Worm (Caenorhabditis elegans): ENCODE measurements around the gene M03F4.4.

Gene M03F4.4

ce11 chrX:4992523-4992922 lies 35.3 kb upstream of the M03F4.4 start:
- TF ChIP-seq bed-1 (GFP tag; IDR thresholded peaks at IDR 0.05) (0 out of 2 replicates have a peak, but pooled peaks have one; percentile 4), zfh-2 (GFP tag; conservative IDR thresholded peaks at IDR 0.05) (peak; percentile 82), pbrm-1 (GFP tag; IDR thresholded peaks at IDR 0.05) (no peak)

DNA sequence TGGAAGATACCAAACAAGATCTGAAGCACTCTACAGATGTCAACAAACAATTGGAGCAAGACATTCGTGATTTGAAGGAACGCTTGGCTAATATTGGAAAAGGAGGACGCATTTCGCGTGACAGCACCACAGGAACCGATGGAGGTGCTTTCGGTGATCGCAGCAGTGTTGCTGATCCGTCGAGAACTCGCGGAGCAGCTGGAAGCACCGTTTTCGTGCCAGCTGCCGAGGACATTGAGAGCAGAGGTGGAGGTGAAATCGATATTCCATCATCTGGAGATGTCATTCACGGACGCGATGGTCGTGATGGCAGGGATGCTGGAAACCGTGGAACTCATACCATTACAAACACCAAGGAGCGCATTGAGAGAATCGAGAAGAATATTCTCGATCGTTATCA lies 30.4 kb upstream of the M03F4.4 start:
- peak; percentile 59; the same call in 1 of the 2 replicates for TF ChIP-seq zfh-2 (GFP tag; conservative IDR thresholded peaks at IDR 0.05)
- no peak for TF ChIP-seq hrde-1 (tag; optimal IDR thresholded peaks at IDR 0.05; ENCODE audit: borderline replicate concordance)

DNA sequence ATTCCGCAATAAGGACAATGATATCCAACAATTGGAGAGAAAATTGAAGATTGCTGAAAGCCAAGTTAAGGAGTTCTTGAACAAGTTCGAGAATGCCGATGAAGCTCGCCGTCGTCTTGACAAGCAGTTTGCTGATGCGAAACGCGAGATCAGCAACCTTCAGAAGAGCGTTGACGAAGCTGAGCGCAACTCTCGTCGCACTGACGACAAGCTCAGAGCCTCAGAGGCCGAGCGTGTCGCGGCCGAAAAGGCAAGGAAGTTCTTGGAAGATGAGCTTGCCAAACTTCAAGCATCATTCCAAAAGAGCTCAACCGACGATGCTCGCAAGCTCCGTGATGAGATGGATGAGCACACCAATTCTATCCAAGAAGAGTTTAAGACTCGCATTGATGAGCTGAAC lies 29.1 kb upstream of the M03F4.4 start:
- TF ChIP-seq nhr-27 (tag; optimal IDR thresholded peaks at IDR 0.05) (no peak), zfh-2 (GFP tag; conservative IDR thresholded peaks at IDR 0.05) (peak; percentile 58)

ce11 chrX:4982009-4982625 lies 24.9 kb upstream of the M03F4.4 start:
- TF ChIP-seq dpff-1 (tag; optimal IDR thresholded peaks at IDR 0.05) (no peak), mcd-1 (GFP tag; IDR thresholded peaks at IDR 0.05) (peak; percentile 19; the same call in 1 of the 2 replicates), zfh-2 (GFP tag; conservative IDR thresholded peaks at IDR 0.05) (peak; percentile 91), hlh-26 (GFP tag; conservative IDR thresholded peaks at IDR 0.05) (no peak), repo-1 (tag; optimal IDR thresholded peaks at IDR 0.05) (no peak), chd-7 (tag; optimal IDR thresholded peaks at IDR 0.05) (peak; percentile 40), K11D2.4 (GFP tag; IDR thresholded peaks at IDR 0.05) (peak; percentile 59; the same call in 1 of the 2 replicates), madf-8 (GFP tag; conservative IDR thresholded peaks at IDR 0.05) (no peak), ceh-27 (GFP tag; optimal IDR thresholded peaks at IDR 0.05) (peak; percentile 54), ceh-58 (GFP tag; IDR thresholded peaks at IDR 0.05) (no peak), rcor-1 (GFP tag; IDR thresholded peaks at IDR 0.05) (no peak), K12H6.12 (tag; optimal IDR thresholded peaks at IDR 0.05) (peak; percentile 62), egl-44 (GFP tag; IDR thresholded peaks at IDR 0.05) (no peak), lin-40 (tag; optimal IDR thresholded peaks at IDR 0.05) (peak; percentile 22), tbx-9 (tag; optimal IDR thresholded peaks at IDR 0.05; ENCODE audit: borderline replicate concordance) (no peak), egrh-3 (GFP tag; IDR thresholded peaks at IDR 0.05) (0 out of 2 replicates have a peak, but pooled peaks have one; percentile 13), ekl-4 (GFP tag; IDR thresholded peaks at IDR 0.05) (peak; percentile 44; the same call in 1 of the 2 replicates), F10E7.11 (tag; optimal IDR thresholded peaks at IDR 0.05) (no peak), ceh-91 (GFP tag; IDR thresholded peaks at IDR 0.05) (no peak), cebp-1 (GFP tag; IDR thresholded peaks at IDR 0.05) (no peak), cebp-1 (tag; optimal IDR thresholded peaks at IDR 0.05) (peak; percentile 47), nfyb-1 (GFP tag; IDR thresholded peaks at IDR 0.05) (peak; percentile 46; the same call in 1 of the 2 replicates), B0336.3 (GFP tag; IDR thresholded peaks at IDR 0.05) (no peak)

- TF ChIP-seq nhr-80 (tag; optimal IDR thresholded peaks at IDR 0.05) (peak; percentile 26), T26A5.8 (tag; optimal IDR thresholded peaks at IDR 0.05) (no peak)
Measured at ce11 chrX:4981579-4981978, 24.4 kb upstream of the M03F4.4 start.

DNA sequence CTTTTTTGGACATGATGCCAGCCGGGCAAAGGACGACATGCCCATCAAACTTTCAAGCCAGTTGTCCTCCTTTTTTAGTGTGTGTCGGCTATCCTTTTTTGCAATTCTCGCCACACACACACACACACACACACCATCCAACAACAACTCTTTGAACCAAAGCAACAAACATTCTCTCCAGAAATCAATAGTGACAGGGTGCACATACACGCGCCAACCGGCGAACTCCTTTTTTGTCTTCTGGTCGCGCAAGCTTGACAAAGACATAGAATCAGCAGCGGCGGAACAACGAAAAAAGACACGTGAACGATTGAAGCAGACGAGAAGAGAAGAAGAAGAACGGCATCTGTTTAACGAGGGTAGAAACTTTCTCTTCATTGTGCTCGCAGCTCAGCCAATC lies 23.8 kb upstream of the M03F4.4 start:
- TF ChIP-seq F57C9.4 (tag; optimal IDR thresholded peaks at IDR 0.05), result no peak
- peak; percentile 17; the same call in 1 of the 2 replicates for TF ChIP-seq hmg-1.2 (GFP tag; IDR thresholded peaks at IDR 0.05)
- TF ChIP-seq zfh-2 (GFP tag; conservative IDR thresholded peaks at IDR 0.05), result 0 out of 2 replicates have a peak, but pooled peaks have one; percentile 22
- no peak for TF ChIP-seq cebp-1 (GFP tag; IDR thresholded peaks at IDR 0.05)
- peak; percentile 14 for TF ChIP-seq cebp-1 (tag; optimal IDR thresholded peaks at IDR 0.05)
- TF ChIP-seq aptf-3 (GFP tag; IDR thresholded peaks at IDR 0.05), result no peak

Measured in whole organism, young adult.